Worm (Caenorhabditis elegans) whole organism, L4 larva: ENCODE results near the gene cdd-2.

ENCODE experiments used
- D1046.2 ChIP-seq: fragments of 200-800 bp; sonication (Bioruptor generic); IDR thresholded peaks from 2 replicates; pipeline ENCODE4 v1.3.6; 2022; ENCODE audit warnings: missing genetic modification characterization, missing compliant biosample characterization
- F10B5.3 ChIP-seq: sonication (generic microtip); optimal IDR thresholded peaks from 2 replicates; lab custom pipeline; 2016; ENCODE audit warnings: mild to moderate bottlenecking, missing genetic modification characterization, missing compliant biosample characterization
- F37D6.2 ChIP-seq: sonication (generic microtip); optimal IDR thresholded peaks from 2 replicates; lab custom pipeline; 2016; ENCODE audit warnings: mild to moderate bottlenecking, missing genetic modification characterization, missing compliant biosample characterization
- Y105C5A.15 ChIP-seq: fragments of 200-800 bp; sonication (Bioruptor generic); IDR thresholded peaks from 2 replicates; pipeline ENCODE4 v1.3.6; 2022; ENCODE audit warnings: missing genetic modification characterization, missing compliant biosample characterization
- Y75B8A.6 ChIP-seq: fragments of 200-800 bp; sonication (Bioruptor generic); IDR thresholded peaks from 2 replicates; pipeline ENCODE4 v1.3.6; 2022; ENCODE audit warnings: missing genetic modification reagents, missing genetic modification characterization, missing compliant biosample characterization
- aha-1 ChIP-seq: fragments of 150-350 bp; peaks from one replicate; lab custom pipeline; 2014; ENCODE audit warnings: missing biosample characterization, missing genetic modification characterization
- aly-2 ChIP-seq: sonication (generic microtip); optimal IDR thresholded peaks from 2 replicates; lab custom pipeline; 2018; ENCODE audit warnings: missing biosample characterization, missing genetic modification characterization
- ama-1 ChIP-seq: fragments of 150-350 bp; optimal IDR thresholded peaks from 2 replicates; lab custom pipeline; 2014; ENCODE audit warnings: inconsistent platforms, mixed read lengths
- arid-1 ChIP-seq: fragments of 200-800 bp; sonication (Bioruptor generic); conservative IDR thresholded peaks from 2 replicates; pipeline ENCODE4 v1.3.6; 2022; ENCODE audit warnings: missing genetic modification reagents, missing genetic modification characterization, missing compliant biosample characterization
- attf-4 ChIP-seq: sonication (generic microtip); optimal IDR thresholded peaks from 3 replicates; lab custom pipeline; 2017; ENCODE audit warnings: missing biosample characterization, missing genetic modification characterization
- ceh-32 ChIP-seq: sonication (generic microtip); optimal IDR thresholded peaks from 2 replicates; lab custom pipeline; 2016; ENCODE audit warnings: mild to moderate bottlenecking, missing genetic modification characterization, missing compliant biosample characterization; ENCODE audit not compliant: poor library complexity
- ceh-44 ChIP-seq: fragments of 200-800 bp; sonication (Bioruptor generic); IDR thresholded peaks from 2 replicates; pipeline ENCODE4 v1.3.6; 2022; ENCODE audit warnings: missing genetic modification reagents, missing genetic modification characterization, missing compliant biosample characterization
- ceh-62 ChIP-seq: sonication (generic microtip); optimal IDR thresholded peaks from 2 replicates; lab custom pipeline; 2017; ENCODE audit warnings: missing biosample characterization, missing genetic modification characterization
- cey-2 ChIP-seq: sonication (generic microtip); optimal IDR thresholded peaks from 3 replicates; lab custom pipeline; 2017; ENCODE audit warnings: missing genetic modification characterization, mild to moderate bottlenecking, missing compliant biosample characterization, antibody characterized with exemption, borderline replicate concordance; ENCODE audit not compliant: insufficient read depth
- dmd-6 ChIP-seq: fragments of 200-800 bp; sonication (Bioruptor generic); IDR thresholded peaks from 2 replicates; pipeline ENCODE4 v1.3.6; 2022; ENCODE audit warnings: missing genetic modification reagents, missing genetic modification characterization, missing compliant biosample characterization
- dmd-8 ChIP-seq: fragments of 200-800 bp; sonication (Bioruptor generic); IDR thresholded peaks from 2 replicates; pipeline ENCODE4 v1.3.6; 2022; ENCODE audit warnings: missing genetic modification characterization, missing compliant biosample characterization
- dmd-9 ChIP-seq: fragments of 200-800 bp; sonication (Bioruptor generic); IDR thresholded peaks from 2 replicates; pipeline ENCODE4 v1.3.6; 2022; ENCODE audit warnings: missing genetic modification reagents, missing genetic modification characterization, missing compliant biosample characterization
- dpl-1 ChIP-seq: fragments of 150-350 bp; optimal IDR thresholded peaks from 2 replicates; lab custom pipeline; 2014; ENCODE audit warnings: missing biosample characterization, missing genetic modification reagents, missing genetic modification characterization
- duxl-1 ChIP-seq: sonication (generic microtip); optimal IDR thresholded peaks from 2 replicates; lab custom pipeline; 2016; ENCODE audit warnings: mild to moderate bottlenecking, missing genetic modification characterization, moderate library complexity, missing compliant biosample characterization; ENCODE audit not compliant: poor library complexity
- dve-1 ChIP-seq: sonication (generic microtip); optimal IDR thresholded peaks from 2 replicates; lab custom pipeline; 2017; ENCODE audit warnings: antibody characterized with exemption, mild to moderate bottlenecking, missing genetic modification characterization, missing compliant biosample characterization; ENCODE audit not compliant: insufficient read depth
- egl-27 ChIP-seq: sonication (generic microtip); optimal IDR thresholded peaks from 3 replicates; lab custom pipeline; 2017; ENCODE audit warnings: missing biosample characterization, missing genetic modification reagents, missing genetic modification characterization
- gei-8 ChIP-seq: fragments of 200-800 bp; sonication (Bioruptor generic); optimal IDR thresholded peaks from 2 replicates; lab custom pipeline; 2018; ENCODE audit warnings: mild to moderate bottlenecking, missing genetic modification characterization, missing compliant biosample characterization
- hlh-30 ChIP-seq: sonication (generic microtip); optimal IDR thresholded peaks from 2 replicates; lab custom pipeline; 2017; ENCODE audit warnings: antibody characterized with exemption, mild to moderate bottlenecking, missing genetic modification characterization, missing compliant biosample characterization; ENCODE audit not compliant: insufficient read depth
- hmg-1.1 ChIP-seq: fragments of 200-800 bp; sonication (Bioruptor generic); IDR thresholded peaks from 2 replicates; pipeline ENCODE4 v1.3.6; 2022; ENCODE audit warnings: missing genetic modification reagents, missing genetic modification characterization, missing compliant biosample characterization
- jun-1 ChIP-seq: fragments of 150-350 bp; optimal IDR thresholded peaks from 2 replicates; lab custom pipeline; 2014; ENCODE audit warnings: missing biosample characterization, missing genetic modification reagents, missing genetic modification characterization
- lim-7 ChIP-seq: fragments of 200-800 bp; sonication (Bioruptor generic); IDR thresholded peaks from 2 replicates; pipeline ENCODE4 v1.3.6; 2022; ENCODE audit warnings: missing genetic modification characterization, missing compliant biosample characterization
- lin-13 ChIP-seq: fragments of 150-350 bp; optimal IDR thresholded peaks from 2 replicates; lab custom pipeline; 2014; ENCODE audit warnings: missing biosample characterization, missing genetic modification reagents, missing genetic modification characterization
- lin-38 ChIP-seq: fragments of 200-800 bp; sonication (Bioruptor generic); IDR thresholded peaks from 2 replicates; pipeline ENCODE4 v1.3.6; 2022; ENCODE audit warnings: missing genetic modification reagents, missing genetic modification characterization, missing compliant biosample characterization
- lin-39 ChIP-seq: fragments of 150-350 bp; optimal IDR thresholded peaks from 2 replicates; lab custom pipeline; 2014; ENCODE audit warnings: missing biosample characterization, missing genetic modification reagents, missing genetic modification characterization
- lsy-2 ChIP-seq, 2 experiments: fragments of 150-350 bp in 1 of 2; sonication (generic microtip) in 1 of 2; optimal IDR thresholded peaks; 2 replicates each; lab custom pipeline; 2014 to 2017; ENCODE audit warnings: missing biosample characterization in 2 of 2, missing genetic modification characterization in 2 of 2
- madf-9 ChIP-seq: fragments of 200-800 bp; sonication (Bioruptor generic); conservative IDR thresholded peaks from 2 replicates; pipeline ENCODE4 v1.3.6; 2022; ENCODE audit warnings: missing genetic modification reagents, missing genetic modification characterization, missing compliant biosample characterization
- mep-1 ChIP-seq: fragments of 150-350 bp; sonication (generic microtip); optimal IDR thresholded peaks from 3 replicates; lab custom pipeline; 2014; ENCODE audit warnings: missing biosample characterization, missing genetic modification characterization
- nhr-102 ChIP-seq: sonication (generic microtip); optimal IDR thresholded peaks from 2 replicates; lab custom pipeline; 2016; ENCODE audit warnings: mild to moderate bottlenecking, missing genetic modification characterization, moderate library complexity, missing compliant biosample characterization
- nhr-11 ChIP-seq: fragments of 150-350 bp; optimal IDR thresholded peaks from 2 replicates; lab custom pipeline; 2014; ENCODE audit warnings: missing biosample characterization, missing genetic modification characterization
- nhr-28 ChIP-seq: fragments of 150-350 bp; optimal IDR thresholded peaks from 2 replicates; lab custom pipeline; 2014; ENCODE audit warnings: missing biosample characterization, missing genetic modification characterization
- nhr-41 ChIP-seq: fragments of 200-800 bp; sonication (Bioruptor generic); IDR thresholded peaks from 2 replicates; pipeline ENCODE4 v1.3.6; 2022; ENCODE audit warnings: missing genetic modification reagents, missing genetic modification characterization, missing compliant biosample characterization
- nhr-77 ChIP-seq: fragments of 150-350 bp; optimal IDR thresholded peaks from 2 replicates; lab custom pipeline; 2014; ENCODE audit warnings: missing biosample characterization, missing genetic modification characterization
- pha-4 ChIP-seq, 2 experiments: fragments of 150-350 bp in 1 of 2; fragments of 200-800 bp in 1 of 2; sonication (Bioruptor generic) in 1 of 2; IDR thresholded peaks in 1 of 2; optimal IDR thresholded peaks in 1 of 2; 2 replicates each; pipeline versions ENCODE4 v1.3.6 to Lab custom; 2014 to 2022; ENCODE audit warnings: missing genetic modification characterization in 2 of 2, missing genetic modification reagents in 2 of 2, missing biosample characterization in 1 of 2, missing compliant biosample characterization in 1 of 2
- saeg-2 ChIP-seq: fragments of 200-800 bp; sonication (Bioruptor generic); IDR thresholded peaks from 2 replicates; pipeline ENCODE4 v1.3.6; 2022; ENCODE audit warnings: missing genetic modification reagents, missing genetic modification characterization, missing compliant biosample characterization
- set-16 ChIP-seq: fragments of 200-800 bp; sonication (Bioruptor generic); IDR thresholded peaks from 2 replicates; pipeline ENCODE4 v1.3.6; 2022; ENCODE audit warnings: missing genetic modification reagents, missing genetic modification characterization, missing compliant biosample characterization
- skn-1 ChIP-seq: fragments of 150-350 bp; optimal IDR thresholded peaks from 2 replicates; lab custom pipeline; 2014; ENCODE audit warnings: missing biosample characterization, missing genetic modification characterization
- spr-3 ChIP-seq: fragments of 200-800 bp; sonication (Bioruptor generic); optimal IDR thresholded peaks from 2 replicates; lab custom pipeline; 2018; ENCODE audit warnings: mild to moderate bottlenecking, missing genetic modification characterization, missing compliant biosample characterization
- unc-39 ChIP-seq: sonication (generic microtip); optimal IDR thresholded peaks from 2 replicates; lab custom pipeline; 2017; ENCODE audit warnings: missing biosample characterization, missing genetic modification characterization
- zfp-2 ChIP-seq: sonication (generic microtip); optimal IDR thresholded peaks from 2 replicates; lab custom pipeline; 2016; ENCODE audit warnings: mild to moderate bottlenecking, missing genetic modification characterization, missing compliant biosample characterization
- zfp-3 ChIP-seq: fragments of 200-800 bp; sonication (Bioruptor generic); conservative IDR thresholded peaks from 2 replicates; pipeline ENCODE4 v1.3.6; 2022; ENCODE audit warnings: missing genetic modification reagents, missing genetic modification characterization, missing compliant biosample characterization
- ztf-11 ChIP-seq: fragments of 150-350 bp; optimal IDR thresholded peaks from 2 replicates; lab custom pipeline; 2014; ENCODE audit warnings: missing biosample characterization, missing genetic modification characterization
- ztf-7 ChIP-seq: fragments of 150-350 bp; optimal IDR thresholded peaks from 2 replicates; lab custom pipeline; 2014; ENCODE audit warnings: missing biosample characterization, missing genetic modification characterization

The cdd-2 gene

DNA sequence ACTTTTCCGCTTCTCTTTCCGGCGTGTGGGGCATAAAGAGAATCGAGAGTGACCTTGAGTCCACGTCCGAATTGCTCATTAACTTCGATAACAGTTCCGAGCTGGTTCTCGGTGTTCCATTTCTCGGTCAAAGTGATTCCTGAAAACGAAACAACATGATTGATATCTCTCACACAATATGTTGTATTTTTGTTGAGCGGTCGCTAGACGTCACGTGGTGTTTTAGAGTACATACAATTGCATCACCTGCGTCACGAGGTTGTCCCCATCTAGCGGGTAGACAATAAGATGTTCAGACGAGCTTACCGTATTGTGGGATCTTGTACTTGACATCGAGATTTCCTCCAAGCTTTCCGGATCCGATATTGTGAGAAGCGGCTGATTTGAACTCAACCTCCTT, 40.4 kb downstream of the cdd-2 start (continued):
- TF ChIP-seq hlh-30 (tag; lab: Kevin White, UChicago), result peak; percentile 88
- TF ChIP-seq ama-1, result peak; percentile 33
- TF ChIP-seq F37D6.2 (tag; lab: Kevin White, UChicago), result no peak
- TF ChIP-seq nhr-77 (tag; lab: Kevin White, UChicago), result peak; percentile 24
- TF ChIP-seq dpl-1, result peak; percentile 2
- no peak for TF ChIP-seq Y75B8A.6 (GFP tag; lab: Robert Waterston, UW)
- TF ChIP-seq aly-2 (tag; lab: Kevin White, UChicago), result no peak
- TF ChIP-seq dmd-6 (GFP tag; lab: Robert Waterston, UW), result peak; percentile 55
- TF ChIP-seq saeg-2 (GFP tag; lab: Robert Waterston, UW), result no peak
- no peak for TF ChIP-seq pha-4 (GFP tag; IDR thresholded peaks at IDR 0.05; lab: Robert Waterston, UW)
- no peak for TF ChIP-seq pha-4 (tag; optimal IDR thresholded peaks at IDR 0.05; lab: Kevin White, UChicago)
- TF ChIP-seq attf-4 (tag; lab: Kevin White, UChicago), result no peak
- no peak for TF ChIP-seq ceh-62 (tag; lab: Kevin White, UChicago)
- no peak for TF ChIP-seq zfp-2 (tag; lab: Kevin White, UChicago)
- no peak for TF ChIP-seq zfp-3
- TF ChIP-seq Y105C5A.15 (GFP tag; lab: Robert Waterston, UW), result no peak
- no peak for TF ChIP-seq jun-1 (tag; lab: Kevin White, UChicago)
- no peak for TF ChIP-seq skn-1 (tag; lab: Kevin White, UChicago)
- TF ChIP-seq dve-1 (tag; lab: Kevin White, UChicago), result peak; percentile 42
- peak; percentile 28 for TF ChIP-seq mep-1 (tag; lab: Kevin White, UChicago)
- TF ChIP-seq nhr-28, result peak; percentile 62
- peak; percentile 34 for TF ChIP-seq nhr-11 (tag; lab: Kevin White, UChicago)
- TF ChIP-seq duxl-1 (tag; lab: Kevin White, UChicago), result peak; percentile 17

DNA sequence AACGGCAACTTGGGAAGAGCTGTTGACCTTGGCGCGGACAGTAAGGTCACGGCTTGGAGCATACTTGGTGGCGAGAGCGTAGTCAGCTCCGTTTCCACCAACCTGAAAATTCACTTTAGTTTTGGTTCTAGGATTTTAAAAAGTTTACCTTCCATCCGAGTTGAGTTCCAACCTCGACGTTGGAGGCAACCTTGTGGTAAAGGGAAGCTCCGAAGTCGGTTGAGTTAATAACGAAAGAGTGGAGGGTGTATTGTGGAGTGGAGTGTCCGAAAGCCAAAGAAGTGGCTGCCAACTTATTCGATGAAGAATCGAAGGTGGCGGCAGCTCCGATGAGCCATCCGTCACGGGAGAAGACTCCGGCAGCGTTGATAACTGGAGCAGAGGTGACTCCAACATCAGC, 41.0 kb downstream of the cdd-2 start:
- TF ChIP-seq ceh-44 (GFP tag; lab: Robert Waterston, UW), result no peak
- no peak for TF ChIP-seq madf-9
- 0 out of 2 replicates have a peak, but pooled peaks have one; percentile 36 for TF ChIP-seq dmd-9 (GFP tag; lab: Robert Waterston, UW)
- TF ChIP-seq set-16 (GFP tag; lab: Robert Waterston, UW), result peak; percentile 36; the same call in 1 of the 2 replicates
- 0 out of 2 replicates have a peak, but pooled peaks have one; percentile 11 for TF ChIP-seq lin-38 (GFP tag; lab: Robert Waterston, UW)

DNA sequence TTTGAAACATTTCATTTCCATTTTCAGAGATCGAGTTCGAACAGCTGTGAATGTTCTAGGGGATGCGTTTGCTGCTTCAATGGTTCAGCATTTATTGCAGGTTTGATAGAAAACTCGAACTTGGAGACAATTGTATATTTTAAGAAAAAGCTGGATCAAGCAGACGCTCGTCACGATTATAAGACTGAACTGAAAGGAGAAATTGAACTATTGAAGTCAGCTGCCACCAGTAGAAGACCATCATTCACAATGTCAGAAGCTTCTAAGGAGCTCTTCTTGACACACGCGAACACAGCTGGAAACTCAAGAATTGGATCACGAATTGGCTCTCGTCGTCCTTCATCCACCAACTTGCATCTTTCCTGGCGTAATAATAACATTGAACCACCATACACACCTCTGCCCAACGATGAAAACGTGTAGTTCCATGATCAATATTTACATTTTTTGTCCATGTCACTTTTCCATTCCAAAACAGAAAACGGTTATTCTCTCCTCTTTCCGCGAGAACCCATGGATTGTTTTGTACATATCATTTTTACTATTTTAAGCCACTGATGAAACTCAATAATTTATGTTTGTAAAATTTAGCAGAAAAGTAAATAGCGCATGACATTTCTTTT, 41.7 kb downstream of the cdd-2 start:
- no peak for TF ChIP-seq ztf-11 (tag; lab: Kevin White, UChicago)
- TF ChIP-seq nhr-28, result no peak
- TF ChIP-seq D1046.2 (GFP tag; lab: Robert Waterston, UW), result no peak
- no peak for TF ChIP-seq F10B5.3 (tag; lab: Kevin White, UChicago)
- peak in 1 of 2 experiments; percentile 32 for TF ChIP-seq lsy-2 (tag; optimal IDR thresholded peaks at IDR 0.05; lab: Kevin White, UChicago)
- no peak for TF ChIP-seq gei-8 (GFP tag; lab: Kevin White, UChicago)
- TF ChIP-seq dmd-8, result no peak
- no peak for TF ChIP-seq lin-13 (GFP tag; lab: Kevin White, UChicago)
- no peak for TF ChIP-seq unc-39 (tag; lab: Kevin White, UChicago)
- no peak for TF ChIP-seq nhr-41
- no peak for TF ChIP-seq nhr-102 (tag; lab: Kevin White, UChicago)
- peak; percentile 93 for TF ChIP-seq aha-1 (tag; lab: Kevin White, UChicago)
- no peak for TF ChIP-seq ceh-62 (tag; lab: Kevin White, UChicago)
- TF ChIP-seq spr-3, result no peak
- peak; percentile 50; the same call in 1 of the 2 replicates for TF ChIP-seq arid-1 (GFP tag; lab: Robert Waterston, UW)
- TF ChIP-seq hmg-1.1 (GFP tag; lab: Robert Waterston, UW), result no peak
- peak; percentile 73; the same call in 1 of the 2 replicates for TF ChIP-seq zfp-3
- TF ChIP-seq lim-7 (GFP tag; lab: Robert Waterston, UW), result no peak
- TF ChIP-seq ceh-32 (tag; lab: Kevin White, UChicago), result no peak
- peak; percentile 61 for TF ChIP-seq mep-1 (tag; lab: Kevin White, UChicago)
- no peak for TF ChIP-seq egl-27 (tag; lab: Kevin White, UChicago)
- TF ChIP-seq cey-2 (tag; lab: Kevin White, UChicago), result no peak
- no peak for TF ChIP-seq ztf-7 (tag; lab: Kevin White, UChicago)
- no peak for TF ChIP-seq lin-39
